Worm (Caenorhabditis elegans): ENCODE data around the gene prx-19.

ce11 chrIII:8797211-8797733 is 11.8 kb downstream of the prx-19 start:
- peak; percentile 75 for TF ChIP-seq W03F9.2 (tag; optimal IDR thresholded peaks at IDR 0.05)
- TF ChIP-seq him-1 (tag; optimal IDR thresholded peaks at IDR 0.05) = peak; percentile 77
- no peak for TF ChIP-seq dao-5 (tag; optimal IDR thresholded peaks at IDR 0.05)

Measured in whole organism, L4/young adult.